Worm (Caenorhabditis elegans) whole organism, L1 larva: ENCODE data around the gene C24D10.4.

Experiments used
- lin-13 ChIP-seq: fragments of 150-350 bp; optimal IDR thresholded peaks from 2 replicates; lab custom pipeline; 2014; ENCODE audit warnings: missing biosample characterization, missing genetic modification reagents, missing genetic modification characterization
- nhr-77 ChIP-seq: fragments of 150-350 bp; optimal IDR thresholded peaks from 2 replicates; lab custom pipeline; 2014; ENCODE audit warnings: missing biosample characterization, missing genetic modification characterization

DNA sequence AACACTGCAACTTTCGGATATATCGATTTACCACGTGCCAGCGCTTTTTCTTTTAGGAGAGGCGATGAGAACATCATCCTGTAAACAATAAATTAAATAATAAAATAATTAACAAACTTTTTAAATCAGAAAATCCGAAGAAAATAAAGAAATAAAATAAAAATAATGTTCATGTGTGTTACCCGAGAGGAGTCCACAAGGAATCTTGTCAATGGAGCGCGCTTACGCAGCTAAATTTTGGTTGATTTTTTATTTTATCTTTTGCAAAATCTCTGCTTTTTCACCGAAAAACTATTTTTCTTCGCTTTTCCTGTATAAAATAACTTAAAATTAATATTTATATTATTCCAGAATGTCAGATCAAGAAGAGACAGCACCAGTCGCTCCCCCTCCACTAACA lies at the start of gene C24D10.4, which contains the start of gene C24D10.6:
- TF ChIP-seq lin-13 (GFP tag; lab: Kevin White, UChicago) = peak; percentile 23
- TF ChIP-seq nhr-77 (tag; lab: Kevin White, UChicago) = no peak
